Worm (Caenorhabditis elegans): Measurements from ENCODE around the gene F01G10.6.

- no peak for TF ChIP-seq madf-2 (tag; optimal IDR thresholded peaks at IDR 0.05)
- no peak for TF ChIP-seq ceh-24 (tag; optimal IDR thresholded peaks at IDR 0.05)
- TF ChIP-seq hlh-6 (tag; optimal IDR thresholded peaks at IDR 0.05): no peak
- TF ChIP-seq ceh-18 (tag; optimal IDR thresholded peaks at IDR 0.05): no peak
- no peak for TF ChIP-seq unc-55 (GFP tag; optimal IDR thresholded peaks at IDR 0.05)
- TF ChIP-seq ama-1 (optimal IDR thresholded peaks at IDR 0.05): no peak
- no peak for TF ChIP-seq nfya-1 (tag; optimal IDR thresholded peaks at IDR 0.05)
- TF ChIP-seq hlh-8 (tag; optimal IDR thresholded peaks at IDR 0.05): no peak
- no peak for TF ChIP-seq dve-1 (tag; optimal IDR thresholded peaks at IDR 0.05)
- no peak for TF ChIP-seq T23F11.4 (GFP tag; optimal IDR thresholded peaks at IDR 0.05)
- TF ChIP-seq Y22D7AL.16 (tag; optimal IDR thresholded peaks at IDR 0.05): no peak
- TF ChIP-seq lim-6 (tag; optimal IDR thresholded peaks at IDR 0.05): no peak
- no peak for TF ChIP-seq fkh-10 (GFP tag; optimal IDR thresholded peaks at IDR 0.05)
- no peak for TF ChIP-seq lin-11 (tag; optimal IDR thresholded peaks at IDR 0.05)
These were observed 12.6 kb downstream of the F01G10.6 start, which contains the start of gene abt-1 for ce11 chrIV:10214811-10215210.

Measured in whole organism, late embryonic.